Worm (Caenorhabditis elegans): ENCODE results near the gene srx-58.
"Not testable (repeated sequence)": the region's sequence is repeated elsewhere in the genome, so short reads cannot be mapped to it uniquely, and the experiment has no call there.

Gene srx-58

DNA sequence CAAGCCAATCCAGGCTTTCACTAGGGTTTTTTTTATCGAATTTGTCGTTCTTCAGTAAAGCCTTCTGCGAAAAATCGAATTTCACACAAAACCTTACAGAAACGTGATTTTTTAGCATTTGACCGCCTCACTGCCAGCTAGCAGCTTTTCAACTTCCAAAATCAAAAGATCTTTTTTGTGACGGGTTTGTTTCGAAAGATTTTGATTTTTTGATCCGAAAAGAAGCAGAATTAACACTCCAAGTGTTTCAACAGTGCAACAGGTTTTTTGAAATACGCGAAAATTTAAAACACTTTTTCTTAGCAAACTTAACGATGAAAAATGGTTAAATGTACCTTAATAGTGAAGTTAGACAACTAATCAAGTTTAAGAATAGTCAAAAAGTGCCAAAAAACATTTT lies 11.1 kb upstream of the srx-58 start, which contains the start of gene clec-229:
clec-229 (minus strand) TSS at position 101 of the 400 bp plus-strand sequence.
- no peak for TF ChIP-seq unc-62 (GFP tag; optimal IDR thresholded peaks at IDR 0.05)

DNA sequence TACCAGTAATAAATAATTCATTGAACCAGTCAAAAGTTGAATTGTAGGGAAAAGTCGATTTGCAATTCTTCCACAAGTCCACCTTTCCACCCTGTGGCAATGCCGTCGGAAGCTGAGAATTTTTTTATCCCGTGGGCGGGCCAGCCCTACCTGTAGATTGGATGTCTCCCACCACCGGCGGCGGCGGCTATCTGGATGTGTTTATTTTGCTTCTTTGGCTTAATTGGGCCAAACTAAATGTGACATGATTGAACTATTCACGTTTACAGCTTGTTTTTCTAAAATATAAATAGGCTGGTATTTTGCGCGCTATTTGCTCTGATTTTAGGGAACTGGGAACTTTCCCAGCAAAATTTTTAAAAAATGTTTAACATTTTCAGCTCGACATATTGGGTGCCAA lies 8.0 kb upstream of the srx-58 start, which contains the start of gene wrt-8:
wrt-8 (minus strand) TSS at position 101 of the 400 bp plus-strand sequence.
- no peak for TF ChIP-seq unc-62 (GFP tag; optimal IDR thresholded peaks at IDR 0.05)

DNA sequence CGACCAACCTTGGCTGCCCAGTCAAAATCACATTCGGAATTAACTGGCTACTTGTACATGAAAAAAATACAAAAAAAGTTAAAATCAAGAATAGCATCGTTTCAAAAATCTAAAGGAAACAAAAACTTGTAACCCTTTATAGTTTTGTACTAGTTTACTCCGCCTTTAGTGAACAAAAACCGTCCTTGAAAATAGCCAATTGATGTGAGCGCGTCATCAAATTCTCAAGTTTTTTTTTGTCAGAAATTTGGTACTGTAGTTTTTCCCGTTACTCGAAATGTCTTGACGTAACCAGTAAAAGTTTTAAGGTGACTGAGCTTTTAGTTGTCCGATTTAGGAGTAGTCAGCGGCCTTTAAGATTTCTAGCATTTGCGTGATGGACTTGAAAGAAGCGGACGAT lies 5.2 kb upstream of the srx-58 start, which contains the start of gene C29F3.3:
C29F3.3 (minus strand) TSS at position 101 of the 400 bp plus-strand sequence.
- no peak for TF ChIP-seq unc-62 (GFP tag; optimal IDR thresholded peaks at IDR 0.05)

DNA sequence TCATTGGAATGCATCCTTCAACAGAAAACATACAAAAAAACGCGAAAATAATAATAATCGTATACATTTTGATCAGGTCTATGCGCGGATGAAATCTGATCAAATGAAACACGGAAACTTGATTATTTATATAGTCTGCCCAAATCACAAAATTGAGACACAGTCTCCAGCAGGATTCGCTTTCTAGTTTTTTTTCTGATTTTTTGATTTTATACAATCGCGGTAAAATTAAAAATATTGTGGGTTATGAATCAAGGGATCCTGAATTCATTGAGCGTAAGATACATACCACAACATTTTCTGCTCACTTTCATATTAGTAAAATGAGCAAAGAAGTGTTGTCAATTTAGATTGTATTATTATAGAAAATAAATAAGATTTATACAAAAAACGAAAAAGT lies 3.4 kb upstream of the srx-58 start, which contains the start of gene clec-230:
clec-230 (minus strand) TSS at position 101 of the 400 bp plus-strand sequence.
- TF ChIP-seq unc-62 (GFP tag; optimal IDR thresholded peaks at IDR 0.05): no peak

DNA sequence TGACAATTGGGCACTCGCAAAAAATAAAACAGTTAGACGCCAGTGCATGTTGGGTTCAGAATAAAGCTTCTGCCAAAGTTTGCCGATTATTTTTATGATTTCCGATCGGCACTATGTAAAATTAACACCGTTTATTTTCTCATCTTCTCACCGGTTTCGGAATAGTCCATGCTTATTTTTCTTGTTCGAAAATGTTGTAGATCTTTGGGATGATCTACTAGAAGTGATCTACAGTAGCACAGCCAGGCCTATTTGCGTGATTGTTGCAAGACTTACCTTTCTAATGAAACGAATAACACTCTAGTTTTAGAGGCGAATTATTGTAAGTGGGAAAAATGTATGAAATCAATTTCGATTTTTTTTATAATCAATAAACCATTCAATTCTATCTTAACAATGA lies 1.9 kb upstream of the srx-58 start, which contains the start of gene clec-231:
clec-231 (minus strand) TSS at position 101 of the 400 bp plus-strand sequence.
- no peak for TF ChIP-seq unc-62 (GFP tag; optimal IDR thresholded peaks at IDR 0.05)

DNA sequence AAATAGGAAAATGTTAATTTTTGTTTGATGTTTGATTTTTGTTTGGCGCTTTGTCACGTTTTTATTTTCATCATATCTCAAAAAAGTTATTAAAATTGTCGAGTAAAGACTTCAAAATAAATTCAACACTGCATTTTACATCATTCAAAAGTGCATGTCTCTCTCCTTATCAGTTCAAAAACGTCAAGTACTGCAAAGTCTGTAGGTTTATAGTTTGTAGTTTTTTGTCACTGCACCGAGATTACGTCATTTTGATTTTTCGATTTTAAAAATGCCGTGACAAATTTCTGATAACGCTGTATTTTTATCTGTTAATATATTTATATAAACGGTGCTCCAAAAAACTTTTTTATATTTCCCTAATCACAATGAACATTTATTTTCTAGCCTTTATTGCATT lies 2.2 kb downstream of the srx-58 start, which contains the start of gene C29F3.7:
C29F3.7 (plus strand) TSS at position 254 of the 400 bp plus-strand sequence.
- no peak for TF ChIP-seq unc-62 (GFP tag; optimal IDR thresholded peaks at IDR 0.05)

DNA sequence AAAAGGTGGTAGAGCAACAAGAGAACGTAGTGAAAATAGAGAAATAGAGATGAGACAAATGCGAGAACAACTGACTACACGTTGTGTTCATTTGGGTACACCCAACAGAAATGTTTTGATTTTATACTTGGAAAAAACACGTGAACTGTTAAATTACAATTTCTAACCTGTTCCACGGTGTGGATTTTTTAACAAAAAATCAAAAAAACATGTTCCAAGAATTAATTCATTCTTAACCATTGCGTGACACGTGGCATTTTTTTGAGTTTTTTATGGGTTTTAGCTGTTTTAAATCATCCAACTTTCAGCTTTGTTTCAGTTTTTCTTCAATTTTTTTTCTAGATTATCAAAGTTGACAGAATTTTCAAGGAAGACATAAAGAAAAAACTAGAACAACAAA lies 8.9 kb downstream of the srx-58 start, which contains the start of gene ech-1.1:
ech-1.1 (minus strand) TSS at position 101 of the 400 bp plus-strand sequence.
- TF ChIP-seq unc-62 (GFP tag; optimal IDR thresholded peaks at IDR 0.05): not testable (repeated sequence)

DNA sequence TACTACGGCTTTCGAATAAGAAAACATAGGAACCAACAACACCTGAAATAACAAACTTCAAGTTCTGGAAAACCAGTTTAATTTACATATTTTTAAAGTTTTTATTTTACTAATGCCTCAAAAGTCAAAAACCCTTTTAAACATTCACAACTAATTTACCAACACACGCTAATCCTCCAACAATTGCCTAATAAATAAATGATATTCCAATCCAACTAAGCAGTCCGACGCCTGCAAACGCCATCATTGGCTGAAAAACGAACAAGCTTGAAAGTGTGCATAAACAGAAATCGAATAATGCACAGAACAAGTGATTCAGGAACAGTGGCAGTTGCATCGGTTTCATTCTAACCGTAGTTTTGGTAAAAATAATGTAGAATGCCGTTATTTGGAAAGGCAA lies 15.3 kb downstream of the srx-58 start:
- TF ChIP-seq unc-62 (GFP tag; optimal IDR thresholded peaks at IDR 0.05): no peak

DNA sequence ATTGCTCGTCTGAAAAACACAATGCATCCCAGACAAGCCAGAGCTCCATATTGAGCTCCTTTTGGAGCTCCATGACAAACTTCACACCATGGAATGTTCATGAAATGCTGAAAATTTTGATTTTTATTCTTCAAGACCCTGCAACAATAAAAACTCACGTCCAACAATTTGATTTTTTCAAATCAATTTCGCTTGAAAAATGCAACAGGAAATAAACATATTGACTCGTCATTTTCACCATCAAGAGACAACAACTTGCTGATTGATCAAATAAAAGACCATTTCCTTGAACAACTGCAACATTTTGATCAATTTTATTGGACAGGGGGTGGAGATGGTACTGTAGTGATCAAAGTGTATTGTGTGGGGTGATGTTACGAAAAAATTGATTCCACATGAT lies 17.2 kb downstream of the srx-58 start, which contains the start of gene nhr-269:
nhr-269 (minus strand) TSS at position 101 of the 400 bp plus-strand sequence.
- no peak for TF ChIP-seq unc-62 (GFP tag; optimal IDR thresholded peaks at IDR 0.05)

DNA sequence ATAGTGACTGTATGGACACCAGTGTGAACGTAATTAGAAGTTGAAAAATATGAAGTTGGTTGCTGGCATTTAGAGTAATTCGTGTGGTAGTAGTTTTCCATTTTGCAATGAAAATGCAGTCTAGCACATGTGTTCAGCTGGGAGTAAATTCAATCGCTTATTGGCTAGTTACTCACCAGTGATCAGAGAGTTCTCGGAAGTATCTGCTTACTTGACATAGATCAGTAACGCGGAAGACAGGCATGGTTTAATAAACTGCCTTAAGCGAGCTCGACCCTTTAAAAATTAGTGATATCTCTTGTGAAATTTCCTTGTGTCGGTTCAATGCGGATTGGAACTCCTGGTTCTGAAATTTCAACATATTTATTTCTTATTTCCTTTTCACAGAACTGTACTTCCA lies 23.7 kb downstream of the srx-58 start, which contains the start of gene srh-52:
srh-52 (minus strand) TSS at position 101 of the 400 bp plus-strand sequence.
- no peak for TF ChIP-seq unc-62 (GFP tag; optimal IDR thresholded peaks at IDR 0.05)

DNA sequence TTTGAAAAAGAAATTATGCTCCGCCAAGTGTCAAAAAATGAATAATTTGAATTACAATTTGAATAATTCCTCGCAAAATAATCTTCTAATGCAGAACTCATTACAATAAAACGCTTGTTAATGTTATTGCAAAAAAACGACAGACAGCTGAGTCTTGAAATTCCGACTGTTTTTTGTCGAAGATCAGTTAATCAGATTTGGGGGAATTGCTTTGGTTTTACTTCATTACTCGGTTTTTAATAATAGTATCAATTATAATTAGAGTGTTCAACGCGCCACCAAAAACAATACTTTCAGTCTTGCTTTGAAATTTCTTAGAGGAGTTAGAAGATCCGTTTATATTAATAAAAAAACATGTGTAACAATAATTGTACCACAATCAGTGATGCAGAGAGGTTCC lies 25.4 kb downstream of the srx-58 start, which contains the start of gene srh-122:
srh-122 (minus strand) TSS at position 101 of the 400 bp plus-strand sequence.
- no peak for TF ChIP-seq unc-62 (GFP tag; optimal IDR thresholded peaks at IDR 0.05)

DNA sequence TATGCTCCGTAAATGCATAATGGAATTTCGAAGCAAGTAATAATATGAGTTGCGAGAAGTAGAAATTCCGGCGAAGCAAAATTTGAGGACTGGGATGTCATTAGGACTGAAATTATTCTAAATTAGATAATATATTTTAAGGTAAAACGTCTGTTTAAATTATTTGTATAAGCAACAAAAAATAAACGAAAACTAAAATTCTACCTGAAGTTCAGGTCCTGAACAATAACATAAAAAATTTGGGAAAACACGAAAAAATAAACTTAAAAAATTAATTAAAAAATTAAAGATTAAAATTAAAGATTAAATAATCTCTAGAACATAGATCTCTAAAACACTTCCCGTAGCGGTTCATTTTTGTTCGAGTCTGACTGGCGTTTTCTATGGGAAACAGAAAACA lies 27.3 kb downstream of the srx-58 start, which contains the start of gene srh-251:
srh-251 (minus strand) TSS at position 101 of the 400 bp plus-strand sequence.
- no peak for TF ChIP-seq unc-62 (GFP tag; optimal IDR thresholded peaks at IDR 0.05)

DNA sequence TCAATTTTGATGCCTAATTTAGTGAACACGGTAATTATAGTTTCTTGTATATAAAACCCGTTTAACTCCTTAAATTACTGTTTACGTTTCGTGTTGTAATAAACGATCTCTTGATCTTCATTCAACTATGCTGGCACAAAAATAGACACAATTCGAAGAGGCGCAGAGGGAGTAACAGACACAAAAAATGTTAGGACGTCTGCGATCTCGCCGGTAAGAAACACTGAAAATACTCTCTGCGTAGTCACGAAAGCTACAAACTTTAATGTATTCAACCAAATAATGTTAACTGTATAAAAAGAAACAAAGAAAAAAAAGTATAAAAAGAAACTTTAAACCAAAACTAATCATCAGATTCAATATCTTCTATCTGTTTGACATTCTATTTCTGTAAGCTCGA lies 28.4 kb downstream of the srx-58 start, which contains the start of gene dhs-23:
dhs-23 (plus strand) TSS at position 363 of the 400 bp plus-strand sequence.
- no peak for TF ChIP-seq unc-62 (GFP tag; optimal IDR thresholded peaks at IDR 0.05)

DNA sequence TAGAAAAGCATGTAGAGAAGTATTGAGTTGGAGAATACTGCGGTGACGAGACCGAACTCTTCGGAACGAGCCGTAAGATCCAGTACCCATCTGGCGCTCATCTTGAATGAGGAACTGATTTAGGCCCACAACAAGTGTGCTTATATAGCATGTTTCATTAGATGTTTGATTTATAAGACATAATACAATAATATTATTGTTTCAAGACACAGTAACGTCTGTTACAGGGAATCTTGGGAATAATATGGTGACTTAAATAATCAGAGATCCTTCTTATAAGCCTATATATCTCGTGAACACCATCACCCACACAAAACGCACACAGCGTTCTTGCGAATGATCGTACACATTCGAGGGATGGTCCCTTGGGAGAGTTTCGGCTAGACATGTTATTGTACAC lies 31.3 kb downstream of the srx-58 start, which contains the start of gene str-88:
str-88 (minus strand) TSS at position 101 of the 400 bp plus-strand sequence.
- no peak for TF ChIP-seq unc-62 (GFP tag; optimal IDR thresholded peaks at IDR 0.05)

DNA sequence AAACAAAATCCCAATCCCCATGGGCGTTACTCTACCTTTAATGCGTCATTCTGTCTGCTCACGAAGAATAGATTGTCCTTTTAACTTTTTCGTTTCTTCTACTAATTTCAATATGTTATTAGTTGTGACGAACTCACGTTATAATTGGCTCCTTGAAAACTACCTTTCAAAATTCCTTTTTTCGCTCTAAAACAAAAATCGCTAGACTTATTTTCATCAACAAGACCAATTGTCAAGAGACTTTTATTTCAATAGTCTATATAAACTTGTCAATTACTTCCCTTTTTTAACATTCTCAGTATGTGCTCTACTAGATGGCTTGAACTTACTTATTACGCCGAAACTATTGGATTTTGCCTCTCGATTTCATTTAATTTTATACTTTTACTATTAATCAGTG lies 32.3 kb downstream of the srx-58 start, which contains the start of gene str-102:
str-102 (plus strand) TSS at position 301 of the 400 bp plus-strand sequence.
- no peak for TF ChIP-seq unc-62 (GFP tag; optimal IDR thresholded peaks at IDR 0.05)

DNA sequence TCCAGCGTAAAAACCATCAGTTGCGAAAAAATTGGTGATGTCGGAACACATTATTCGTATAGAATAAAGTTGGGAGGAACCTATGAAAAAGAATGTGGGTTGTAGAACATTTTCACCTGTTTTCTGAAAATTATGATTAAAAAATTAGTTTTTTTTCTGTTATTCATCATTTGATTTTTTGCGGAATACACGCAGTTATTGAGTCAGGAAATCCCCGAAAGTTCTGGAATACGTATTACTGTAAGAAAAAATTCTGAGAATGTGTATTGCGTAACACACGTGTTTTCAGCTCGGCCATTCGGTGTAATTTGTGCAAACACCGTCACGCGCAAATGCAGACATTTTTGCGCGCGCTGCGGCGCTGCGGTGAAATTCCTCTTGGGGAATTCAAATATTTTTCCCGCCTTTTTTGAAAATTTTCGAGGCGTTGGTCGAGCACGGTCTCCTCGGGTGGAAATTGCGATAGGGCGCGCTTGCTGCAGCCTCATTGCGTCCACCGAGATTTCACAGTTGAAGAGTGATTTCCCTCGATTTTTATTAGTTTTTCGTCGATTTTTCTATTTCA lies 36.4 kb downstream of the srx-58 start, which contains the start of gene srh-170:
srh-170 (minus strand) TSS at position 51 of the 565 bp plus-strand sequence.
- no peak for TF ChIP-seq unc-62 (GFP tag; optimal IDR thresholded peaks at IDR 0.05)

DNA sequence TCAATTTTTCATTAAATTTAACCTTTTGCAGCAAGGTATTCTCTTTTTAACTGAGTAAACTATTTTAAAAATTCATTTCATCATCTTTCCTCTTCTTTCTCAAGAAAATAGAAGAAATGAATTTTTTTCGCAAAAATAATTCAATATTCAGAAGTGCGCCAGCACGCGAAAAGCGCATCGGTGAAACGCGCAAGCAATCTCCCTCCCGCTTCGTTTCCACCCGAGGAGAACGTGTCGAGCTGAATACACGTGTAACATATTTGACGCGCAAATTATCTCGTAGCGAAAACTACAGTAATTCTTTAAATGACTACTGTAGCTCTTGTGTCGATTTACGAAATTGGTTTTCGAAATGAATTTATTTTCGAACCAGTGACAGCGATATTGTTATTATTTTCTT lies 39.6 kb downstream of the srx-58 start:
- TF ChIP-seq unc-62 (GFP tag; optimal IDR thresholded peaks at IDR 0.05): no peak

Measured in whole organism, dauer.